Fruit fly (Drosophila melanogaster): ENCODE measurements around the gene mTerf5.

Gene mTerf5

dm6 chr3R:18220211-18220749, 3.2 kb downstream of the mTerf5 start, which contains the start of the genes CG7988 and CG7183 (continued):
- no peak for TF ChIP-seq Optix (GFP tag; IDR thresholded peaks at IDR 0.05)
- peak; percentile 97 for TF ChIP-seq Aef1 (GFP tag; IDR thresholded peaks at IDR 0.05)
- no peak for TF ChIP-seq tna (GFP tag; IDR thresholded peaks at IDR 0.05; ENCODE audit: partially characterized antibody)
- peak; percentile 98 for TF ChIP-seq ase (GFP tag; IDR thresholded peaks at IDR 0.05)
- peak; percentile 92 for TF ChIP-seq YL-1 (GFP tag; optimal IDR thresholded peaks at IDR 0.05)
- TF ChIP-seq lab (GFP tag; optimal IDR thresholded peaks at IDR 0.05), result peak; percentile 96
- TF ChIP-seq CG10267 (tag; optimal IDR thresholded peaks at IDR 0.05), result peak; percentile 95
- TF ChIP-seq HmgZ (tag; optimal IDR thresholded peaks at IDR 0.05), result peak; percentile 97
- peak in 1 of 2 experiments; percentile 70 for TF ChIP-seq insv (GFP tag; optimal IDR thresholded peaks at IDR 0.05)
- peak; percentile 99 for TF ChIP-seq dysf (GFP tag; IDR thresholded peaks at IDR 0.05)
- TF ChIP-seq NK7.1 (GFP tag; optimal IDR thresholded peaks at IDR 0.05), result peak; percentile 88
- peak; percentile 97 for TF ChIP-seq CG11085 (GFP tag; IDR thresholded peaks at IDR 0.05)
- peak; percentile 96 for TF ChIP-seq gce (GFP tag; IDR thresholded peaks at IDR 0.05)
- TF ChIP-seq tx (GFP tag; optimal IDR thresholded peaks at IDR 0.05), result peak; percentile 93
- peak; percentile 84 for TF ChIP-seq gcm2 (GFP tag; optimal IDR thresholded peaks at IDR 0.05)
- peak; percentile 86 for TF ChIP-seq stwl (tag; optimal IDR thresholded peaks at IDR 0.05)
- peak; percentile 67 for TF ChIP-seq CkIIα-i1 (GFP tag; IDR thresholded peaks at IDR 0.05)
- TF ChIP-seq Vsx1 (GFP tag; optimal IDR thresholded peaks at IDR 0.05), result peak; percentile 96
- TF ChIP-seq twi (tag; optimal IDR thresholded peaks at IDR 0.05), result peak; percentile 97
- TF ChIP-seq exex (tag; optimal IDR thresholded peaks at IDR 0.05), result peak; percentile 82
- peak; percentile 97 for TF ChIP-seq Six4 (GFP tag; optimal IDR thresholded peaks at IDR 0.05)
- TF ChIP-seq da (GFP tag; optimal IDR thresholded peaks at IDR 0.05), result peak; percentile 83
- peak; percentile 84 for TF ChIP-seq CG10321 (GFP tag; IDR thresholded peaks at IDR 0.05)
- TF ChIP-seq CG31388 (GFP tag; optimal IDR thresholded peaks at IDR 0.05), result peak; percentile 92
- no peak for TF ChIP-seq Opbp (GFP tag; IDR thresholded peaks at IDR 0.05; ENCODE audit: partially characterized antibody)
- peak; percentile 99 for TF ChIP-seq dmrt11E (tag; optimal IDR thresholded peaks at IDR 0.05)
- peak; percentile 99 for TF ChIP-seq CoRest (tag; optimal IDR thresholded peaks at IDR 0.05)
- TF ChIP-seq yki (optimal IDR thresholded peaks at IDR 0.05), result no peak
- TF ChIP-seq ERR (GFP tag; optimal IDR thresholded peaks at IDR 0.05), result peak; percentile 85
- peak; percentile 14 for TF ChIP-seq Sin3A (optimal IDR thresholded peaks at IDR 0.05)
- TF ChIP-seq HmgD (GFP tag; optimal IDR thresholded peaks at IDR 0.05), result peak; percentile 31
- no peak for TF ChIP-seq fru (optimal IDR thresholded peaks at IDR 0.05)
- peak; percentile 68 for TF ChIP-seq Sry-δ (GFP tag; optimal IDR thresholded peaks at IDR 0.05)
- peak; percentile 99 for TF ChIP-seq zf30C (GFP tag; optimal IDR thresholded peaks at IDR 0.05)
- no peak for TF ChIP-seq CG1832 (GFP tag; optimal IDR thresholded peaks at IDR 0.05)
- peak; percentile 94 for TF ChIP-seq CG3065 (GFP tag; optimal IDR thresholded peaks at IDR 0.05)
- no peak for TF ChIP-seq cg (GFP tag; optimal IDR thresholded peaks at IDR 0.05)
- peak; percentile 97 for TF ChIP-seq Med (GFP tag)
- TF ChIP-seq CG30020 (tag; optimal IDR thresholded peaks at IDR 0.05), result peak; percentile 89
- TF ChIP-seq Ravus (GFP tag; IDR thresholded peaks at IDR 0.05), result peak; percentile 96
- TF ChIP-seq CG10209 (GFP tag; optimal IDR thresholded peaks at IDR 0.05), result peak; percentile 98
- TF ChIP-seq unc-4 (GFP tag; IDR thresholded peaks at IDR 0.05; ENCODE audit: partially characterized antibody), result peak; percentile 20; the same call in 1 of the 2 replicates
- TF ChIP-seq BEAF-32 (GFP tag; optimal IDR thresholded peaks at IDR 0.05), result peak; percentile 38
- TF ChIP-seq CG10274 (GFP tag; optimal IDR thresholded peaks at IDR 0.05), result peak; percentile 73
- peak; percentile 93 for TF ChIP-seq sens-2 (GFP tag; IDR thresholded peaks at IDR 0.05)
- TF ChIP-seq maf-S (GFP tag; optimal IDR thresholded peaks at IDR 0.05), result peak; percentile 94
- TF ChIP-seq CG34422 (GFP tag; IDR thresholded peaks at IDR 0.05), result peak; percentile 99
- TF ChIP-seq disco-r (GFP tag; optimal IDR thresholded peaks at IDR 0.05), result peak; percentile 95
- peak; percentile 98 for TF ChIP-seq croc (GFP tag; conservative IDR thresholded peaks at IDR 0.05)
- TF ChIP-seq ssp (GFP tag; IDR thresholded peaks at IDR 0.05), result peak; percentile 95
- peak; percentile 91 for TF ChIP-seq dm (GFP tag; optimal IDR thresholded peaks at IDR 0.05)
- peak; percentile 94 for TF ChIP-seq Lhr (GFP tag; optimal IDR thresholded peaks at IDR 0.05)
